Worm (Caenorhabditis elegans): ENCODE data around the gene wrb-1.

ce11 chrV:1230540-1230939 lies 34.7 kb downstream of the wrb-1 start:
- TF ChIP-seq tra-1 (GFP tag; IDR thresholded peaks at IDR 0.05) (no peak), tag-97 (GFP tag; IDR thresholded peaks at IDR 0.05) (no peak), lir-3 (tag; optimal IDR thresholded peaks at IDR 0.05) (no peak), set-16 (GFP tag; IDR thresholded peaks at IDR 0.05) (no peak)
